Fruit fly (Drosophila melanogaster) whole organism, wandering third instar larva: ENCODE results near the gene how.

Source experiments
- CG32264 ChIP-seq: fragments of 200-800 bp; sonication (Bioruptor generic); optimal IDR thresholded peaks from 2 replicates; lab custom pipeline; 2016; ENCODE audit warnings: missing biosample characterization, missing genetic modification characterization
- HLH106 ChIP-seq: fragments of 200-800 bp; optimal IDR thresholded peaks from 3 replicates; lab custom pipeline; 2019; ENCODE audit warnings: missing biosample characterization, mild to moderate bottlenecking, missing genetic modification characterization, moderate library complexity
- Hnf4 ChIP-seq: fragments of 200-800 bp; sonication (Bioruptor generic); optimal IDR thresholded peaks from 2 replicates; lab custom pipeline; 2016; ENCODE audit warnings: missing biosample characterization, mild to moderate bottlenecking, missing genetic modification characterization
- Hr83 ChIP-seq: fragments of 200-300 bp; sonication (Bioruptor generic); optimal IDR thresholded peaks from 2 replicates; lab custom pipeline; 2016; ENCODE audit warnings: missing biosample characterization, mild to moderate bottlenecking, missing genetic modification characterization, moderate library complexity; ENCODE audit not compliant: poor library complexity, severe bottlenecking
- OdsH ChIP-seq: fragments of 200-800 bp; sonication (Bioruptor generic); optimal IDR thresholded peaks from 2 replicates; lab custom pipeline; 2016; ENCODE audit warnings: missing biosample characterization, mild to moderate bottlenecking, missing genetic modification characterization
- Vsx2 ChIP-seq: fragments of 200-300, 225-300 bp; sonication (Bioruptor generic); optimal IDR thresholded peaks from 2 replicates; lab custom pipeline; 2018; ENCODE audit warnings: missing biosample characterization, missing genetic modification characterization; ENCODE audit not compliant: partially characterized antibody
- h ChIP-seq: fragments of 200-800 bp; sonication (Bioruptor generic); optimal IDR thresholded peaks from 3 replicates; lab custom pipeline; 2016; ENCODE audit warnings: missing biosample characterization, mild to moderate bottlenecking, missing genetic modification characterization
- pan ChIP-seq: fragments of >200 bp; optimal IDR thresholded peaks from 2 replicates; lab custom pipeline; 2017
- psq ChIP-seq: fragments of 200-800 bp; sonication (Bioruptor generic); optimal IDR thresholded peaks from 3 replicates; lab custom pipeline; 2017; ENCODE audit warnings: missing biosample characterization, mild to moderate bottlenecking, missing genetic modification characterization, moderate library complexity
- sage ChIP-seq: fragments of 200-800 bp; sonication (Bioruptor generic); optimal IDR thresholded peaks from 2 replicates; lab custom pipeline; 2016; ENCODE audit warnings: missing biosample characterization, mild to moderate bottlenecking, missing genetic modification characterization
- usp ChIP-seq: fragments of >200 bp; optimal IDR thresholded peaks from 2 replicates; lab custom pipeline; 2017; ENCODE audit warnings: missing biosample characterization, missing genetic modification characterization

- TF ChIP-seq sage (GFP tag; lab: Kevin White, UChicago) (no peak), h (GFP tag; lab: Kevin White, UChicago) (no peak), usp (GFP tag; lab: Kevin White, UChicago) (no peak), HLH106 (tag; lab: Kevin White, UChicago) (peak; percentile 19), Hr83 (GFP tag; lab: Kevin White, UChicago) (no peak), CG32264 (GFP tag; lab: Kevin White, UChicago) (no peak), Hnf4 (no peak), psq (GFP tag; lab: Kevin White, UChicago) (peak; percentile 50), OdsH (GFP tag; lab: Kevin White, UChicago) (peak; percentile 61), pan (lab: Kevin White, UChicago) (no peak), Vsx2 (no peak)
Observed at dm6 chr3R:22039480-22039879, 2.5 kb upstream of the how start.
